Fruit fly (Drosophila melanogaster) whole organism, embryonic: ENCODE results near the gene CG9316.

Source experiments
- Adf1 ChIP-seq: fragments of 200-800 bp; sonication (Bioruptor generic); IDR thresholded peaks from 2 replicates; pipeline ENCODE4 v1.3.6; 2022; ENCODE audit warnings: missing biosample characterization, missing genetic modification characterization
- Asciz ChIP-seq: fragments of 200-800 bp; sonication (Bioruptor generic); optimal IDR thresholded peaks from 2 replicates; lab custom pipeline; 2017; ENCODE audit warnings: missing biosample characterization, mild to moderate bottlenecking, missing genetic modification characterization, missing genetic modification reagents
- Bteb2 ChIP-seq: fragments of 200-800 bp; sonication (Bioruptor generic); optimal IDR thresholded peaks from 2 replicates; lab custom pipeline; 2016; ENCODE audit warnings: missing biosample characterization, missing genetic modification characterization
- CG1024 ChIP-seq: fragments of 200-800 bp; sonication (Bioruptor generic); IDR thresholded peaks from 2 replicates; pipeline ENCODE4 v1.3.6; 2022; ENCODE audit warnings: missing biosample characterization, missing genetic modification characterization
- CG10274 ChIP-seq: fragments of 200-800 bp; sonication (Bioruptor generic); optimal IDR thresholded peaks from 3 replicates; lab custom pipeline; 2017; ENCODE audit warnings: missing biosample characterization, mild to moderate bottlenecking, missing genetic modification characterization
- CG11247 ChIP-seq: fragments of 200-800 bp; sonication (Bioruptor generic); IDR thresholded peaks from 2 replicates; pipeline ENCODE4 v1.3.6; 2022; ENCODE audit warnings: missing biosample characterization, missing genetic modification characterization
- CG12155 ChIP-seq: fragments of 200-800 bp; sonication (Bioruptor generic); optimal IDR thresholded peaks from 3 replicates; lab custom pipeline; 2016; ENCODE audit warnings: missing biosample characterization, missing genetic modification characterization
- CG13624 ChIP-seq: fragments of 200-800 bp; sonication (Bioruptor generic); optimal IDR thresholded peaks from 2 replicates; lab custom pipeline; 2016; ENCODE audit warnings: missing biosample characterization, missing genetic modification characterization
- CG18476 ChIP-seq: fragments of 200-800 bp; sonication (Bioruptor generic); optimal IDR thresholded peaks from 2 replicates; lab custom pipeline; 2016; ENCODE audit warnings: missing biosample characterization, mild to moderate bottlenecking, missing genetic modification characterization
- CG2202 ChIP-seq: fragments of 200-800 bp; sonication (Bioruptor generic); optimal IDR thresholded peaks from 2 replicates; lab custom pipeline; 2018; ENCODE audit warnings: missing biosample characterization, mild to moderate bottlenecking, missing genetic modification characterization
- CG3065 ChIP-seq: fragments of 200-800 bp; sonication (Bioruptor generic); optimal IDR thresholded peaks from 2 replicates; lab custom pipeline; 2016; ENCODE audit warnings: missing biosample characterization, missing genetic modification characterization
- CG33213 ChIP-seq: fragments of 200-800 bp; sonication (Bioruptor generic); optimal IDR thresholded peaks from 3 replicates; lab custom pipeline; 2016; ENCODE audit warnings: missing biosample characterization, missing genetic modification characterization
- CG3726 ChIP-seq: fragments of 200-800 bp; sonication (Bioruptor generic); IDR thresholded peaks from 3 replicates; pipeline ENCODE4, ENCODE4 v1.3.6; 2022; ENCODE audit warnings: missing biosample characterization, missing genetic modification characterization
- CG3995 ChIP-seq: fragments of 200-800 bp; sonication (Bioruptor generic); optimal IDR thresholded peaks from 3 replicates; lab custom pipeline; 2016; ENCODE audit warnings: missing biosample characterization, missing genetic modification characterization
- CG4328 ChIP-seq: fragments of 200-800 bp; sonication (Bioruptor generic); optimal IDR thresholded peaks from 3 replicates; lab custom pipeline; 2017; ENCODE audit warnings: missing biosample characterization, missing genetic modification reagents, missing genetic modification characterization
- CG7372 ChIP-seq: fragments of 200-800 bp; sonication (Bioruptor generic); IDR thresholded peaks from 2 replicates; pipeline ENCODE4 v1.3.6; 2022; ENCODE audit warnings: missing biosample characterization, missing genetic modification characterization
- CG8478 ChIP-seq: fragments of >200 bp; optimal IDR thresholded peaks from 2 replicates; lab custom pipeline; 2018
- Camta ChIP-seq: fragments of 200-800 bp; sonication (Bioruptor generic); optimal IDR thresholded peaks from 2 replicates; lab custom pipeline; 2016; ENCODE audit warnings: missing biosample characterization, missing genetic modification characterization
- CoRest ChIP-seq: fragments of 200-800 bp; sonication (Bioruptor generic); optimal IDR thresholded peaks from 3 replicates; lab custom pipeline; 2018; ENCODE audit warnings: missing biosample characterization, mild to moderate bottlenecking, missing genetic modification characterization, moderate library complexity
- GATAe ChIP-seq: fragments of 200-800 bp; sonication (Bioruptor generic); conservative IDR thresholded peaks from 2 replicates; pipeline ENCODE4 v1.3.6; 2022; ENCODE audit warnings: missing biosample characterization, missing genetic modification characterization
- HLHmδ ChIP-seq: fragments of 200-800 bp; sonication (Bioruptor generic); optimal IDR thresholded peaks from 2 replicates; lab custom pipeline; 2018; ENCODE audit warnings: missing biosample characterization, mild to moderate bottlenecking, missing genetic modification characterization, moderate library complexity
- Lim3 ChIP-seq: fragments of 200-800 bp; sonication (Bioruptor generic); IDR thresholded peaks from 2 replicates; pipeline ENCODE4 v1.3.6; 2022; ENCODE audit warnings: missing biosample characterization, missing genetic modification characterization
- Mad ChIP-seq: fragments of 200-800 bp; sonication (Bioruptor generic); optimal IDR thresholded peaks from 2 replicates; lab custom pipeline; 2016; ENCODE audit warnings: missing biosample characterization, missing genetic modification characterization
- Nf-YC ChIP-seq: fragments of 200-800 bp; optimal IDR thresholded peaks from 3 replicates; lab custom pipeline; 2019; ENCODE audit warnings: missing biosample characterization, mild to moderate bottlenecking, missing genetic modification characterization, moderate library complexity
- NfI ChIP-seq: fragments of 200-800 bp; sonication (Bioruptor generic); optimal IDR thresholded peaks from 3 replicates; lab custom pipeline; 2018; ENCODE audit warnings: missing biosample characterization, mild to moderate bottlenecking, missing genetic modification characterization, moderate library complexity
- Optix ChIP-seq: fragments of 200-800 bp; sonication (Bioruptor generic); IDR thresholded peaks from 3 replicates; pipeline ENCODE4 v1.3.6; 2022; ENCODE audit warnings: missing biosample characterization, missing genetic modification characterization
- Poxn ChIP-seq: fragments of 200-800 bp; sonication (Bioruptor generic); IDR thresholded peaks from 2 replicates; pipeline ENCODE4 v1.3.6; 2022; ENCODE audit warnings: missing biosample characterization, missing genetic modification characterization
- Side ChIP-seq: fragments of 200-800 bp; sonication (Bioruptor generic); optimal IDR thresholded peaks from 2 replicates; lab custom pipeline; 2016; ENCODE audit warnings: missing biosample characterization, missing genetic modification characterization
- Spps ChIP-seq: fragments of 200-800 bp; sonication (Bioruptor generic); optimal IDR thresholded peaks from 2 replicates; lab custom pipeline; 2018; ENCODE audit warnings: missing biosample characterization, mild to moderate bottlenecking, missing genetic modification characterization
- ara ChIP-seq: fragments of 200-800 bp; sonication (Bioruptor generic); IDR thresholded peaks from 2 replicates; pipeline ENCODE4 v1.3.6; 2022; ENCODE audit warnings: missing biosample characterization, missing genetic modification characterization
- bab2 ChIP-seq: fragments of 200-800 bp; sonication (Bioruptor generic); optimal IDR thresholded peaks from 2 replicates; lab custom pipeline; 2016; ENCODE audit warnings: missing biosample characterization, missing genetic modification characterization
- bowl ChIP-seq: fragments of 200-800 bp; sonication (Bioruptor generic); IDR thresholded peaks from 2 replicates; pipeline ENCODE4 v1.3.6; 2022; ENCODE audit warnings: missing biosample characterization, missing genetic modification characterization
- bsh ChIP-seq, 2 experiments: fragments of 200-800 bp; sonication (Bioruptor generic); optimal IDR thresholded peaks; 2 replicates each; lab custom pipeline; 2017 to 2018; ENCODE audit warnings: mild to moderate bottlenecking in 2 of 2, missing biosample characterization in 2 of 2, missing genetic modification characterization in 2 of 2, moderate library complexity in 1 of 2
- ci ChIP-seq: fragments of 200-800 bp; sonication (Bioruptor generic); IDR thresholded peaks from 3 replicates; pipeline ENCODE4 v1.3.6; 2022; ENCODE audit warnings: missing biosample characterization, missing genetic modification characterization
- crc ChIP-seq: fragments of 200-800 bp; sonication (Bioruptor generic); optimal IDR thresholded peaks from 2 replicates; lab custom pipeline; 2016; ENCODE audit warnings: missing biosample characterization, missing genetic modification characterization
- crol ChIP-seq: fragments of 200-800 bp; sonication (Bioruptor generic); IDR thresholded peaks from 2 replicates; pipeline ENCODE4 v1.3.6; 2022; ENCODE audit warnings: missing biosample characterization, missing genetic modification characterization
- disco-r ChIP-seq: fragments of 200-800 bp; sonication (Bioruptor generic); optimal IDR thresholded peaks from 2 replicates; lab custom pipeline; 2016; ENCODE audit warnings: missing biosample characterization, missing genetic modification characterization
- dysf ChIP-seq: fragments of 200-800 bp; sonication (Bioruptor generic); IDR thresholded peaks from 3 replicates; pipeline ENCODE4 v1.3.6; 2022; ENCODE audit warnings: missing biosample characterization, missing genetic modification characterization
- fu2 ChIP-seq: fragments of 200-800 bp; sonication (Bioruptor generic); optimal IDR thresholded peaks from 2 replicates; lab custom pipeline; 2016; ENCODE audit warnings: missing biosample characterization, missing genetic modification characterization
- gce ChIP-seq: fragments of 200-800 bp; sonication (Bioruptor generic); IDR thresholded peaks from 3 replicates; pipeline ENCODE4 v1.3.6; 2022; ENCODE audit warnings: missing biosample characterization, missing genetic modification characterization
- kay ChIP-seq: fragments of 200-800 bp; sonication (Bioruptor generic); optimal IDR thresholded peaks from 2 replicates; lab custom pipeline; 2016; ENCODE audit warnings: missing biosample characterization, missing genetic modification characterization
- nmo ChIP-seq: fragments of 200-800 bp; sonication (Bioruptor generic); optimal IDR thresholded peaks from 2 replicates; lab custom pipeline; 2018; ENCODE audit warnings: missing biosample characterization, mild to moderate bottlenecking, missing genetic modification characterization, moderate library complexity
- oc ChIP-seq: fragments of 200-800 bp; sonication (Bioruptor generic); optimal IDR thresholded peaks from 2 replicates; lab custom pipeline; 2018; ENCODE audit warnings: missing biosample characterization, mild to moderate bottlenecking, missing genetic modification characterization, moderate library complexity
- p53 ChIP-seq: fragments of 200-800 bp; sonication (Bioruptor generic); optimal IDR thresholded peaks from 2 replicates; lab custom pipeline; 2016; ENCODE audit warnings: missing biosample characterization, missing genetic modification characterization
- pb ChIP-seq: fragments of 200-800 bp; sonication (Bioruptor generic); optimal IDR thresholded peaks from 3 replicates; lab custom pipeline; 2016; ENCODE audit warnings: missing biosample characterization, missing genetic modification characterization
- peb ChIP-seq: fragments of 200-800 bp; sonication (Bioruptor generic); IDR thresholded peaks from 2 replicates; pipeline ENCODE4 v1.3.6; 2022; ENCODE audit warnings: missing biosample characterization, missing genetic modification characterization
- run ChIP-seq: fragments of 200-800 bp; sonication (Bioruptor generic); optimal IDR thresholded peaks from 3 replicates; lab custom pipeline; 2018; ENCODE audit warnings: missing biosample characterization, mild to moderate bottlenecking, missing genetic modification characterization
- sim ChIP-seq: fragments of 200-800 bp; sonication (Bioruptor generic); IDR thresholded peaks from 2 replicates; pipeline ENCODE4 v1.3.6; 2022; ENCODE audit warnings: missing biosample characterization, missing genetic modification characterization
- sqz ChIP-seq: fragments of 200-800 bp; sonication (Bioruptor generic); optimal IDR thresholded peaks from 3 replicates; lab custom pipeline; 2018; ENCODE audit warnings: missing biosample characterization, mild to moderate bottlenecking, missing genetic modification characterization
- stwl ChIP-seq: fragments of 200-800 bp; sonication (Bioruptor generic); optimal IDR thresholded peaks from 3 replicates; lab custom pipeline; 2018; ENCODE audit warnings: missing biosample characterization, mild to moderate bottlenecking, missing genetic modification characterization, moderate library complexity
- vfl ChIP-seq: fragments of 200-800 bp; sonication (Bioruptor generic); optimal IDR thresholded peaks from 2 replicates; lab custom pipeline; 2016; ENCODE audit warnings: missing biosample characterization, missing genetic modification characterization
- wek ChIP-seq: fragments of 200-800 bp; sonication (Bioruptor generic); optimal IDR thresholded peaks from 3 replicates; lab custom pipeline; 2018; ENCODE audit warnings: missing biosample characterization, mild to moderate bottlenecking, missing genetic modification characterization, moderate library complexity
- zfh1 ChIP-seq: fragments of 200-800 bp; sonication (Bioruptor generic); IDR thresholded peaks from 3 replicates; pipeline ENCODE4 v1.3.6; 2022; ENCODE audit warnings: missing biosample characterization, missing genetic modification characterization

The CG9316 gene

dm6 chr2L:20770242-20770769 is 44.0 kb upstream of the CG9316 start, which contains the start of gene cad (continued):
- no peak for TF ChIP-seq Asciz (GFP tag; lab: Kevin White, UChicago)
- no peak for TF ChIP-seq CG3065 (GFP tag; lab: Kevin White, UChicago)
- no peak for TF ChIP-seq wek (GFP tag; lab: Kevin White, UChicago)
- TF ChIP-seq Side = peak; percentile 1
- peak; percentile 3 for TF ChIP-seq HLHmδ (GFP tag; lab: Kevin White, UChicago)
- no peak for TF ChIP-seq gce (GFP tag; lab: Robert Waterston, UW)
- no peak for TF ChIP-seq Mad (GFP tag; lab: Kevin White, UChicago)
- TF ChIP-seq zfh1 = 0 out of 3 replicates have a peak, but pooled peaks have one; percentile 24
- no peak for TF ChIP-seq ara (GFP tag; lab: Robert Waterston, UW)
- peak; percentile 98 for TF ChIP-seq Nf-YC (tag; lab: Kevin White, UChicago)
- no peak for TF ChIP-seq pb (GFP tag; lab: Kevin White, UChicago)
- TF ChIP-seq Optix (GFP tag; lab: Robert Waterston, UW) = no peak
- TF ChIP-seq fu2 (GFP tag; lab: Kevin White, UChicago) = no peak
- TF ChIP-seq bsh (GFP tag; optimal IDR thresholded peaks at IDR 0.05; lab: Kevin White, UChicago) = peak in 1 of 2 experiments; percentile 18
- peak; percentile 77 for TF ChIP-seq oc
- TF ChIP-seq CG3995 = no peak
- 0 out of 2 replicates have a peak, but pooled peaks have one; percentile 20 for TF ChIP-seq sim (GFP tag; lab: Robert Waterston, UW)
- TF ChIP-seq CG8478 (lab: Kevin White, UChicago) = peak; percentile 95
- TF ChIP-seq Lim3 = no peak
- TF ChIP-seq stwl (tag; lab: Kevin White, UChicago) = no peak
- TF ChIP-seq ci (GFP tag; lab: Robert Waterston, UW) = peak; percentile 89
- no peak for TF ChIP-seq kay (GFP tag; lab: Kevin White, UChicago)
- no peak for TF ChIP-seq dysf (GFP tag; lab: Robert Waterston, UW)
- no peak for TF ChIP-seq crc (GFP tag; lab: Kevin White, UChicago)
- TF ChIP-seq sqz (GFP tag; lab: Kevin White, UChicago) = peak; percentile 94
- TF ChIP-seq peb = no peak
- TF ChIP-seq p53 (GFP tag; lab: Kevin White, UChicago) = no peak
- no peak for TF ChIP-seq CG4328 (GFP tag; lab: Kevin White, UChicago)
- TF ChIP-seq CG18476 = no peak
- TF ChIP-seq Bteb2 (GFP tag; lab: Kevin White, UChicago) = no peak
- TF ChIP-seq GATAe (GFP tag; lab: Robert Waterston, UW) = peak; percentile 80
- no peak for TF ChIP-seq CG3726 (GFP tag; lab: Robert Waterston, UW)
- TF ChIP-seq disco-r = no peak
- TF ChIP-seq CG7372 (GFP tag; lab: Robert Waterston, UW) = no peak
- no peak for TF ChIP-seq Poxn (GFP tag; lab: Robert Waterston, UW)
- peak; percentile 22 for TF ChIP-seq NfI (GFP tag; lab: Kevin White, UChicago)
- peak; percentile 58 for TF ChIP-seq CoRest
- TF ChIP-seq crol (GFP tag; lab: Robert Waterston, UW) = 0 out of 2 replicates have a peak, but pooled peaks have one; percentile 39
- TF ChIP-seq Adf1 = peak; percentile 81
- no peak for TF ChIP-seq vfl (GFP tag; lab: Kevin White, UChicago)
- TF ChIP-seq CG12155 (GFP tag; lab: Kevin White, UChicago) = no peak
- TF ChIP-seq CG10274 = no peak
- no peak for TF ChIP-seq run (tag; lab: Kevin White, UChicago)
- TF ChIP-seq CG33213 (GFP tag; lab: Kevin White, UChicago) = no peak
- TF ChIP-seq CG11247 (GFP tag; lab: Robert Waterston, UW) = no peak
- peak; percentile 55 for TF ChIP-seq nmo (GFP tag; lab: Kevin White, UChicago)
- no peak for TF ChIP-seq CG1024 (GFP tag; lab: Robert Waterston, UW)
- TF ChIP-seq CG2202 (tag; lab: Kevin White, UChicago) = peak; percentile 6
- no peak for TF ChIP-seq bab2 (GFP tag; lab: Kevin White, UChicago)
- TF ChIP-seq CG13624 (GFP tag; lab: Kevin White, UChicago) = no peak
- TF ChIP-seq Camta (GFP tag; lab: Kevin White, UChicago) = no peak
- no peak for TF ChIP-seq Spps
- TF ChIP-seq bowl (GFP tag; lab: Robert Waterston, UW) = no peak
